Worm (Caenorhabditis elegans) whole organism, late embryonic: Measurements from ENCODE around the gene nhr-1.

Experiments
- dve-1 ChIP-seq: sonication (generic microtip); optimal IDR thresholded peaks from 2 replicates; lab custom pipeline; 2017; ENCODE audit warnings: antibody characterized with exemption, mild to moderate bottlenecking, missing genetic modification characterization, missing compliant biosample characterization
- hlh-13 ChIP-seq: fragments of 200-800 bp; sonication (Bioruptor generic); optimal IDR thresholded peaks from 2 replicates; lab custom pipeline; 2018; ENCODE audit warnings: mild to moderate bottlenecking, missing genetic modification characterization, missing compliant biosample characterization
- hlh-30 ChIP-seq: sonication (generic microtip); optimal IDR thresholded peaks from 2 replicates; lab custom pipeline; 2017; ENCODE audit warnings: antibody characterized with exemption, missing genetic modification characterization, missing compliant biosample characterization; ENCODE audit not compliant: insufficient read depth
- hlh-8 ChIP-seq: sonication (generic microtip); optimal IDR thresholded peaks from 2 replicates; lab custom pipeline; 2016; ENCODE audit warnings: missing genotype, missing genetic modification characterization, missing compliant biosample characterization
- lin-11 ChIP-seq: fragments of 200-800 bp; sonication (Bioruptor generic); optimal IDR thresholded peaks from 2 replicates; lab custom pipeline; 2018; ENCODE audit warnings: mild to moderate bottlenecking, missing genetic modification characterization, missing compliant biosample characterization
- nhr-11 ChIP-seq: fragments of 150-350 bp; optimal IDR thresholded peaks from 2 replicates; lab custom pipeline; 2014; ENCODE audit warnings: missing biosample characterization, missing genetic modification characterization
- pha-4 ChIP-seq: fragments of 150-350 bp; optimal IDR thresholded peaks from 2 replicates; lab custom pipeline; 2018; ENCODE audit warnings: missing biosample characterization, missing genetic modification reagents, missing genetic modification characterization
- ztf-16 ChIP-seq: sonication (generic microtip); optimal IDR thresholded peaks from 2 replicates; lab custom pipeline; 2017; ENCODE audit warnings: missing genetic modification characterization, missing compliant biosample characterization

DNA sequence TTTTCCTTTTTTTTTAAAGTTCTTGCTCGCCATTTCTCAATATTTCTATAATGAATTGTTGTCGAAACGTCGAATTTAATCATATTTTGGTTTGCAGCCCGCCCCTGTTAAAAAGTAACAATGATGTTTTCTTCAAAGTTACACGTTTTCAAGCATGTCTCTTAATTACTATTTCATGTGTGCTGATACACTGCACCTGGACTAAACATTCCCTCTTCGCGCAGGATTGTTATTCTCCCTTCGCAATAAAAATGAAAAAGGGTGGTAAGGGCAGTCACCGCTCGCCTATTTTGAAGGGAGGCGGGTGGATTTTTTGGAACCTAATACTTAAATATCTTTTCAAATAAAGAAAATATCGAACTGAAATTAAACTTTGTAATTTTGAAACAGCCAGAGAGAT lies 31.6 kb downstream of the nhr-1 start:
- TF ChIP-seq nhr-11 (no peak), hlh-13 (no peak), dve-1 (tag; lab: Kevin White, UChicago) (no peak), hlh-8 (tag; lab: Kevin White, UChicago) (no peak), lin-11 (tag; lab: Kevin White, UChicago) (no peak), hlh-30 (tag; lab: Kevin White, UChicago) (no peak), ztf-16 (tag; lab: Kevin White, UChicago) (no peak), pha-4 (tag; lab: Kevin White, UChicago) (no peak)
